Worm (Caenorhabditis elegans) whole organism, L3 larva: ENCODE data around the gene F13H8.8.
A peak's percentile ranks its signal among the peaks of the same experiment; 100 is the strongest.

Source experiments
- R02D3.7 ChIP-seq: fragments of 150-350 bp; optimal IDR thresholded peaks from 2 replicates; lab custom pipeline; 2014; ENCODE audit warnings: missing biosample characterization, missing genetic modification characterization
- ZK546.5 ChIP-seq: sonication (generic microtip); optimal IDR thresholded peaks from 2 replicates; lab custom pipeline; 2017; ENCODE audit warnings: missing biosample characterization, missing genetic modification characterization
- aly-2 ChIP-seq: fragments of 150-350 bp; optimal IDR thresholded peaks from 2 replicates; lab custom pipeline; 2014; ENCODE audit warnings: missing biosample characterization, missing genetic modification characterization
- ama-1 ChIP-seq: fragments of 150-350 bp; optimal IDR thresholded peaks from 2 replicates; lab custom pipeline; 2018
- ceh-16 ChIP-seq: sonication (generic microtip); optimal IDR thresholded peaks from 2 replicates; lab custom pipeline; 2017; ENCODE audit warnings: missing biosample characterization, missing genetic modification characterization
- ceh-28 ChIP-seq: fragments of 150-350 bp; optimal IDR thresholded peaks from 2 replicates; lab custom pipeline; 2014; ENCODE audit warnings: missing biosample characterization, missing genetic modification reagents, missing genetic modification characterization
- ceh-82 ChIP-seq: fragments of 150-350 bp; optimal IDR thresholded peaks from 2 replicates; lab custom pipeline; 2014; ENCODE audit warnings: missing biosample characterization, missing genetic modification characterization
- daf-12 ChIP-seq: fragments of 150-350 bp; optimal IDR thresholded peaks from 2 replicates; lab custom pipeline; 2014; ENCODE audit warnings: missing biosample characterization, missing genetic modification reagents, missing genetic modification characterization
- egl-27 ChIP-seq: sonication (generic microtip); optimal IDR thresholded peaks from 4 replicates; lab custom pipeline; 2017; ENCODE audit warnings: missing biosample characterization, missing genetic modification reagents, missing genetic modification characterization
- egl-5 ChIP-seq: fragments of 150-350 bp; optimal IDR thresholded peaks from 2 replicates; lab custom pipeline; 2017; ENCODE audit warnings: missing biosample characterization, missing genetic modification reagents, missing genetic modification characterization, inconsistent platforms
- elt-1 ChIP-seq: fragments of 150-350 bp; optimal IDR thresholded peaks from 2 replicates; lab custom pipeline; 2014; ENCODE audit warnings: missing biosample characterization, missing genetic modification characterization
- elt-2 ChIP-seq: sonication (generic microtip); optimal IDR thresholded peaks from 2 replicates; lab custom pipeline; 2016; ENCODE audit warnings: missing genetic modification reagents, mild to moderate bottlenecking, missing genetic modification characterization, missing compliant biosample characterization
- elt-3 ChIP-seq, 3 experiments: fragments of 150-350 bp in 1 of 3; sonication (generic microtip) in 2 of 3; optimal IDR thresholded peaks; 2 replicates in 2 of 3; 4 replicates in 1 of 3; lab custom pipeline; 2014 to 2017; ENCODE audit warnings: missing biosample characterization in 3 of 3, missing genetic modification characterization in 3 of 3
- fkh-10 ChIP-seq: sonication (generic microtip); optimal IDR thresholded peaks from 2 replicates; lab custom pipeline; 2017; ENCODE audit warnings: missing biosample characterization, missing genetic modification reagents, missing genetic modification characterization
- fkh-2 ChIP-seq: fragments of 150-350 bp; optimal IDR thresholded peaks from 2 replicates; lab custom pipeline; 2014; ENCODE audit warnings: missing biosample characterization, missing genetic modification reagents, missing genetic modification characterization
- fos-1 ChIP-seq: fragments of 150-350 bp; optimal IDR thresholded peaks from 2 replicates; lab custom pipeline; 2014; ENCODE audit warnings: missing biosample characterization, missing genetic modification characterization
- hmg-11 ChIP-seq: sonication (generic microtip); optimal IDR thresholded peaks from 2 replicates; lab custom pipeline; 2016; ENCODE audit warnings: missing genetic modification characterization, missing compliant biosample characterization
- jun-1 ChIP-seq: fragments of 150-350 bp; optimal IDR thresholded peaks from 2 replicates; lab custom pipeline; 2014; ENCODE audit warnings: missing biosample characterization, missing genetic modification reagents, missing genetic modification characterization
- lin-15B ChIP-seq: fragments of 150-350 bp; optimal IDR thresholded peaks from 2 replicates; lab custom pipeline; 2014; ENCODE audit warnings: missing biosample characterization, missing genetic modification characterization
- lin-39 ChIP-seq: fragments of 150-350 bp; optimal IDR thresholded peaks from 2 replicates; lab custom pipeline; 2018; ENCODE audit warnings: missing biosample characterization, missing genetic modification reagents, missing genetic modification characterization
- lsy-12 ChIP-seq: sonication (generic microtip); optimal IDR thresholded peaks from 2 replicates; lab custom pipeline; 2016; ENCODE audit warnings: mild to moderate bottlenecking, missing genetic modification characterization, missing compliant biosample characterization
- nfya-1 ChIP-seq: sonication (generic microtip); optimal IDR thresholded peaks from 2 replicates; lab custom pipeline; 2017; ENCODE audit warnings: missing genetic modification characterization, mild to moderate bottlenecking, missing compliant biosample characterization, antibody characterized with exemption, moderate library complexity; ENCODE audit not compliant: insufficient read depth
- nhr-11 ChIP-seq: fragments of 150-350 bp; optimal IDR thresholded peaks from 2 replicates; lab custom pipeline; 2014; ENCODE audit warnings: missing biosample characterization, missing genetic modification characterization
- nhr-12 ChIP-seq: fragments of 150-350 bp; optimal IDR thresholded peaks from 2 replicates; lab custom pipeline; 2014; ENCODE audit warnings: missing biosample characterization, missing genetic modification characterization
- nhr-23 ChIP-seq: fragments of 150-350 bp; optimal IDR thresholded peaks from 2 replicates; lab custom pipeline; 2014; ENCODE audit warnings: missing biosample characterization, missing genetic modification reagents, missing genetic modification characterization
- nhr-25 ChIP-seq: sonication (generic microtip); optimal IDR thresholded peaks from 2 replicates; lab custom pipeline; 2017; ENCODE audit warnings: missing biosample characterization, missing genetic modification characterization
- nhr-28 ChIP-seq: fragments of 150-350 bp; optimal IDR thresholded peaks from 2 replicates; lab custom pipeline; 2014; ENCODE audit warnings: missing biosample characterization, missing genetic modification characterization
- nhr-43 ChIP-seq: sonication (generic microtip); optimal IDR thresholded peaks from 2 replicates; lab custom pipeline; 2016; ENCODE audit warnings: mild to moderate bottlenecking, missing genetic modification characterization, missing compliant biosample characterization; ENCODE audit not compliant: poor library complexity, severe bottlenecking
- nhr-77 ChIP-seq: fragments of 150-350 bp; optimal IDR thresholded peaks from 2 replicates; lab custom pipeline; 2014; ENCODE audit warnings: missing biosample characterization, missing genetic modification characterization
- pha-4 ChIP-seq: fragments of 150-350 bp; optimal IDR thresholded peaks from 2 replicates; lab custom pipeline; 2014; ENCODE audit warnings: missing biosample characterization, missing genetic modification reagents, missing genetic modification characterization
- pqm-1 ChIP-seq: fragments of 150-350 bp; optimal IDR thresholded peaks from 2 replicates; lab custom pipeline; 2017; ENCODE audit warnings: missing biosample characterization, missing genetic modification characterization, inconsistent platforms
- sea-2 ChIP-seq: fragments of 150-350 bp; sonication (generic microtip); optimal IDR thresholded peaks from 4 replicates; lab custom pipeline; 2014; ENCODE audit warnings: missing biosample characterization, missing genetic modification reagents, missing genetic modification characterization
- skn-1 ChIP-seq: fragments of 150-350 bp; optimal IDR thresholded peaks from 2 replicates; lab custom pipeline; 2014; ENCODE audit warnings: missing biosample characterization, missing genetic modification characterization
- snpc-4 ChIP-seq: fragments of 150-350 bp; optimal IDR thresholded peaks from 2 replicates; lab custom pipeline; 2014; ENCODE audit warnings: missing biosample characterization, missing genetic modification characterization
- tbx-2 ChIP-seq: sonication (generic microtip); optimal IDR thresholded peaks from 2 replicates; lab custom pipeline; 2016; ENCODE audit warnings: mild to moderate bottlenecking, missing genetic modification characterization, missing compliant biosample characterization
- zag-1 ChIP-seq: fragments of 150-350 bp; optimal IDR thresholded peaks from 2 replicates; lab custom pipeline; 2014; ENCODE audit warnings: missing biosample characterization, missing genetic modification characterization
- ztf-11 ChIP-seq: fragments of 150-350 bp; optimal IDR thresholded peaks from 2 replicates; lab custom pipeline; 2014; ENCODE audit warnings: missing biosample characterization, missing genetic modification characterization

Gene F13H8.8

ce11 chrII:6256024-6256423, 11.9 kb downstream of the F13H8.8 start, which contains the start of gene F13H8.5:
Gene F13H8.5 (minus strand): TSS chrII:6256124.
- TF ChIP-seq skn-1 (tag; lab: Kevin White, UChicago) (no peak), fos-1 (no peak), jun-1 (no peak), pha-4 (no peak), nfya-1 (tag; lab: Kevin White, UChicago) (no peak), hmg-11 (tag; lab: Kevin White, UChicago) (no peak), nhr-25 (tag; lab: Kevin White, UChicago) (no peak), lsy-12 (tag; lab: Kevin White, UChicago) (no peak), nhr-12 (tag; lab: Kevin White, UChicago) (no peak), fkh-2 (tag; lab: Kevin White, UChicago) (no peak), ceh-16 (tag; lab: Kevin White, UChicago) (no peak), ztf-11 (tag; lab: Kevin White, UChicago) (no peak), ama-1 (no peak), snpc-4 (tag; lab: Kevin White, UChicago) (no peak), fkh-10 (no peak), nhr-23 (tag; lab: Kevin White, UChicago) (no peak), nhr-28 (no peak)

DNA sequence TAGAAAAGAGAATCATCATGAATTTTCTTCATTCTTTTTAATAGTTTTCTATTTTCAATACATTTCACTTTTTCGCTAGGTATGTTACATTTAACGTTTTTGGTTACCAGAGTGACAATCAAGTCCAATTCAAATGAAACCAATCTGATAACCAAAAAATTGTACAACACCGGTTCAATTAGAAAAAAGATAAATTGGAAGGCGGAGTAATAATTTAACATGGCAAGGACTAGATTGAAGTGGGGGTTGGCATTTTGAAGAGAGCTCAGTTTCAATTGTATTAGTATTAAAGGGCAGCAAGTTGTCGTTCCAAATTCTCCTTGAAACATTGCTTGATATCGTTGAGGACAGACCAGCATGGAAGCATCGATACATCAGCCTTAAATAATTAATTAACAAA, 15.2 kb downstream of the F13H8.8 start:
- no peak for TF ChIP-seq R02D3.7 (tag; lab: Kevin White, UChicago)
- TF ChIP-seq aly-2 (tag; lab: Kevin White, UChicago) = peak; percentile 14
- TF ChIP-seq, all 47 proteins: peak for 1

DNA sequence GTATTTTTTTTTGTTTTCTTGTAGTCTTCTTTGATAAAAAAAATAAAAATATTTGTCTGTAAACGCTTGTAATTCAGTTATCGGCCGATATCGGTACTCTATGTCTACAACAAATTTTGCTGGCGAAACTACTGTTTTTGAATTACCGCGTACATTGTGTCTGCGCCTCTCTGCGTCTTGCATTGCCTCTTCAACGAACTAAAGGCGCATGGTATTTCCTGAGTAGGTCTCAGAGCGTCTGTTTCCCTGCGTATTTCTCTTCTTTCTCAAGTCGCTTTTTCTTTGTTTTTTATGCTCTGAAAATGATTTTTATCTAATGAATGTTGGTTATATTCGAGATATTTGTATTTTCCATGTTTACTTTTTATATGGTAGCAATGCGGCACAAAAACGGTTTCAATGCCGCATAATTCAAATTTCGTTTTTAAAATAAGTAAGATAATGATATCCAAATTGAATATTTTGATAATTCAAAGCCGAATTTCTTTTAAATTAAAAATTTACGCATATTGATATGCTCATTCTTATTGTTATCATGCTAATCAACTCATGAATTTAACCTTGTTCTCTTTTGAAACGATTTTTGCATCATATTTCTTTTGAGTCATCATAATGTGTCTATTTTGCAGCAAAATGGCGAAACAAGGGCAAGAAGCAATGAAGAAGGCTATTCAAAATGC, 17.0 kb downstream of the F13H8.8 start, which contains the start of gene phb-2:
Gene phb-2 (plus strand): TSS at position 630 of the 680 bp plus-strand sequence.
- TF ChIP-seq elt-1 (tag; lab: Kevin White, UChicago) (no peak), nhr-43 (tag; lab: Kevin White, UChicago) (peak; percentile 53), egl-5 (tag; lab: Kevin White, UChicago) (peak; percentile 89), zag-1 (no peak), ceh-28 (peak; percentile 53), snpc-4 (tag; lab: Kevin White, UChicago) (peak; percentile 79), nhr-23 (tag; lab: Kevin White, UChicago) (peak; percentile 77), hmg-11 (tag; lab: Kevin White, UChicago) (peak; percentile 71), R02D3.7 (tag; lab: Kevin White, UChicago) (peak; percentile 20), skn-1 (tag; lab: Kevin White, UChicago) (peak; percentile 72), elt-3 (tag; optimal IDR thresholded peaks at IDR 0.05; lab: Kevin White, UChicago) (peak in 1 of 3 experiments; percentile 4), daf-12 (tag; lab: Kevin White, UChicago) (no peak), ama-1 (peak; percentile 76), ZK546.5 (tag; lab: Kevin White, UChicago) (no peak), sea-2 (GFP tag; lab: Kevin White, UChicago) (no peak), nhr-25 (tag; lab: Kevin White, UChicago) (peak; percentile 88), elt-2 (tag; lab: Kevin White, UChicago) (peak; percentile 51), nfya-1 (tag; lab: Kevin White, UChicago) (peak; percentile 90), jun-1 (peak; percentile 18), egl-27 (tag; lab: Kevin White, UChicago) (peak; percentile 8), ceh-82 (tag; lab: Kevin White, UChicago) (peak; percentile 6), nhr-28 (no peak), lin-39 (tag; lab: Kevin White, UChicago) (peak; percentile 91), ceh-16 (tag; lab: Kevin White, UChicago) (no peak), pqm-1 (tag; lab: Kevin White, UChicago) (peak; percentile 11), lin-15B (tag; lab: Kevin White, UChicago) (peak; percentile 84), pha-4 (peak; percentile 94), ztf-11 (tag; lab: Kevin White, UChicago) (no peak), nhr-11 (peak; percentile 53)

DNA sequence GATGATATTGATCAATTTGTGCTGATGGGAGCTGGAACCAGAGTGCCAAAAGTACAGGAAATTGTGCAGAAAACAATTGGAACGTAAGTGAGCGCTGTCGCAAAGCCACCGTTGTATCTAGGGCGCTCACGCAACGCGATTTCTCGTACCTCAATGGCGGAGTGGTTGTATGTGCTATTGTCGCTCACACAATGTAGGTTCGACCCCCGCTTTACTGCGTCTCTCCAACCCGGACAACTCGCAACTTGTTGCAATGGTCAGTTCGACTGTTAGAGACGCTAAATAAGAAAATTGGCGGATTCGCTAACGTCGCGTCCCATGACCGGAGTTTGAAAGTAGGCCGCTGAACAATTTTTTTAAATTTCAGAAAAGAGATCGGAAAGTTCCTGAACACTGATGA, 19.4 kb downstream of the F13H8.8 start:
- TF ChIP-seq nhr-25 (tag; lab: Kevin White, UChicago) = peak; percentile 18
- TF ChIP-seq elt-1 (tag; lab: Kevin White, UChicago) = no peak
- peak; percentile 22 for TF ChIP-seq hmg-11 (tag; lab: Kevin White, UChicago)
- no peak for TF ChIP-seq daf-12 (tag; lab: Kevin White, UChicago)
- peak; percentile 59 for TF ChIP-seq nfya-1 (tag; lab: Kevin White, UChicago)
- TF ChIP-seq nhr-12 (tag; lab: Kevin White, UChicago) = no peak
- TF ChIP-seq tbx-2 (tag; lab: Kevin White, UChicago) = peak; percentile 19
- TF ChIP-seq elt-2 (tag; lab: Kevin White, UChicago) = peak; percentile 21
- peak; percentile 24 for TF ChIP-seq pqm-1 (tag; lab: Kevin White, UChicago)
- peak; percentile 85 for TF ChIP-seq pha-4
- no peak for TF ChIP-seq nhr-11
- peak; percentile 70 for TF ChIP-seq nhr-43 (tag; lab: Kevin White, UChicago)
- no peak for TF ChIP-seq nhr-77 (tag; lab: Kevin White, UChicago)
- TF ChIP-seq lin-15B (tag; lab: Kevin White, UChicago) = peak; percentile 2
- peak; percentile 82 for TF ChIP-seq lin-39 (tag; lab: Kevin White, UChicago)
- peak; percentile 59 for TF ChIP-seq nhr-23 (tag; lab: Kevin White, UChicago)
